Worm (Caenorhabditis elegans) whole organism, L4/young adult: ENCODE data around the gene rgs-1.

Experiments used
- W03F9.2 ChIP-seq: fragments of 150-350 bp; optimal IDR thresholded peaks from 2 replicates; lab custom pipeline; 2014; ENCODE audit warnings: missing biosample characterization, missing genetic modification characterization
- dao-5 ChIP-seq: sonication (generic microtip); optimal IDR thresholded peaks from 2 replicates; lab custom pipeline; 2016; ENCODE audit warnings: missing genotype, missing genetic modification characterization, moderate library complexity, missing compliant biosample characterization
- him-1 ChIP-seq: sonication (generic microtip); optimal IDR thresholded peaks from 2 replicates; lab custom pipeline; 2016; ENCODE audit warnings: missing genotype, missing genetic modification reagents, missing genetic modification characterization, missing compliant biosample characterization

DNA sequence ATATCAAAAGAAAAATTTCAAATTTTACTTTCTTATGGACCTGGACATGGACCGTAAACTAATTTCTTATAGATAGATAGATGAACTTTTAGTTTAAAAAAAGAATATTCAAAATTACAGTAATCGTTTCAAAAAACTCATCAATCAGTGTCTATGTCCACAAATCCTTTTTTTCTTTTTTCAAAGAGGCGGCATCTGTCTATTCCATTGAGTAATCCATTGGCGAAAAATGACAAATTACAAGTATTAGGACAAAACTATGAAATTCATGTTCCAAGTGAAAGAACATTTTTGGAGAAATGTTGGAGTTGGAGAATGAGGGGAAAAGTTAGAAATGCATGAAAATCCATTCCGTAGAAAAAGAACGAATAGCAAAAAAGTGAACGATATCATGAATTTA is 30.8 kb downstream of the rgs-1 start:
- TF ChIP-seq W03F9.2 (tag; lab: Kevin White, UChicago) (no peak), him-1 (tag; lab: Kevin White, UChicago) (no peak), dao-5 (no peak)
